Worm (Caenorhabditis elegans) whole organism, young adult: ENCODE measurements around the gene C55C3.7.

ENCODE experiments used
- F37B4.10 ChIP-seq: fragments of 200-800 bp; sonication (Bioruptor generic); IDR thresholded peaks from 2 replicates; pipeline ENCODE4 v1.3.6; 2022; ENCODE audit warnings: missing genetic modification characterization, missing compliant biosample characterization
- F39B2.1 ChIP-seq: fragments of 200-800 bp; sonication (Bioruptor generic); IDR thresholded peaks from 2 replicates; pipeline ENCODE4 v1.3.6; 2022; ENCODE audit warnings: missing genetic modification reagents, missing genetic modification characterization, missing compliant biosample characterization
- F52B5.7 ChIP-seq: sonication (generic microtip); optimal IDR thresholded peaks from 2 replicates; lab custom pipeline; 2016; ENCODE audit warnings: mild to moderate bottlenecking, missing genetic modification characterization, missing compliant biosample characterization
- K11D2.4 ChIP-seq: fragments of 200-800 bp; sonication (Bioruptor generic); IDR thresholded peaks from 2 replicates; pipeline ENCODE4 v1.3.6; 2022; ENCODE audit warnings: missing genetic modification reagents, missing genetic modification characterization, missing compliant biosample characterization
- T07F8.4 ChIP-seq: sonication (generic microtip); optimal IDR thresholded peaks from 2 replicates; lab custom pipeline; 2016; ENCODE audit warnings: mild to moderate bottlenecking, missing genetic modification characterization, moderate library complexity, missing compliant biosample characterization
- T26A5.8 ChIP-seq: sonication (generic microtip); optimal IDR thresholded peaks from 2 replicates; lab custom pipeline; 2016; ENCODE audit warnings: missing genetic modification characterization, missing compliant biosample characterization
- Y53F4B.3 ChIP-seq: fragments of 200-800 bp; sonication (Bioruptor generic); IDR thresholded peaks from 2 replicates; pipeline ENCODE4 v1.3.6; 2022; ENCODE audit warnings: missing genetic modification reagents, missing genetic modification characterization, missing compliant biosample characterization
- Y56A3A.18 ChIP-seq: fragments of 200-800 bp; sonication (Bioruptor generic); IDR thresholded peaks from 2 replicates; pipeline ENCODE4 v1.3.6; 2022; ENCODE audit warnings: missing genetic modification reagents, missing genetic modification characterization, missing compliant biosample characterization
- Y67H2A.10 ChIP-seq: fragments of 200-800 bp; sonication (Bioruptor generic); conservative IDR thresholded peaks from 2 replicates; pipeline ENCODE4 v1.3.6; 2022; ENCODE audit warnings: missing genetic modification reagents, missing genetic modification characterization, missing compliant biosample characterization
- akir-1 ChIP-seq: fragments of 200-800 bp; sonication (Bioruptor generic); optimal IDR thresholded peaks from 2 replicates; lab custom pipeline; 2018; ENCODE audit warnings: mild to moderate bottlenecking, missing genetic modification characterization, moderate library complexity, missing compliant biosample characterization
- ama-1 ChIP-seq, 3 experiments: fragments of 150-350 bp in 1 of 3; sonication (generic microtip) in 2 of 3; optimal IDR thresholded peaks; 2 replicates each; lab custom pipeline; 2014 to 2018; ENCODE audit warnings: missing biosample characterization in 2 of 3, missing genetic modification characterization in 2 of 3, missing genetic modification reagents in 2 of 3
- aptf-3 ChIP-seq: fragments of 200-800 bp; sonication (Bioruptor generic); IDR thresholded peaks from 2 replicates; pipeline ENCODE4 v1.3.6; 2022; ENCODE audit warnings: missing genetic modification characterization, missing compliant biosample characterization
- attf-6 ChIP-seq: fragments of 200-800 bp; sonication (Bioruptor generic); IDR thresholded peaks from 2 replicates; pipeline ENCODE4 v1.3.6; 2022; ENCODE audit warnings: missing genetic modification reagents, missing genetic modification characterization, missing compliant biosample characterization
- cebp-1 ChIP-seq, 2 experiments: fragments of 200-800 bp in 1 of 2; sonication (Bioruptor generic) in 1 of 2; sonication (generic microtip) in 1 of 2; IDR thresholded peaks in 1 of 2; optimal IDR thresholded peaks in 1 of 2; 2 replicates each; pipeline versions ENCODE4 v1.3.6 to Lab custom; 2017 to 2022; ENCODE audit warnings: missing compliant biosample characterization in 2 of 2, missing genetic modification characterization in 2 of 2, mild to moderate bottlenecking in 1 of 2, missing genetic modification reagents in 1 of 2, moderate library complexity in 1 of 2
- ceh-27 ChIP-seq: fragments of 200-800 bp; sonication (Bioruptor generic); optimal IDR thresholded peaks from 2 replicates; lab custom pipeline; 2018; ENCODE audit warnings: mild to moderate bottlenecking, missing genetic modification characterization, moderate library complexity, missing compliant biosample characterization
- ceh-58 ChIP-seq: fragments of 200-800 bp; sonication (Bioruptor generic); IDR thresholded peaks from 2 replicates; pipeline ENCODE4 v1.3.6; 2022; ENCODE audit warnings: missing genetic modification characterization, missing compliant biosample characterization
- chd-7 ChIP-seq: sonication (generic microtip); optimal IDR thresholded peaks from 2 replicates; lab custom pipeline; 2016; ENCODE audit warnings: mild to moderate bottlenecking, missing genetic modification characterization, moderate library complexity, missing compliant biosample characterization
- dpl-1 ChIP-seq: fragments of 150-350 bp; optimal IDR thresholded peaks from 2 replicates; lab custom pipeline; 2014; ENCODE audit warnings: missing biosample characterization, missing genetic modification reagents, missing genetic modification characterization
- egl-44 ChIP-seq: fragments of 200-800 bp; sonication (Bioruptor generic); IDR thresholded peaks from 2 replicates; pipeline ENCODE4 v1.3.6; 2022; ENCODE audit warnings: missing genetic modification reagents, missing genetic modification characterization, missing compliant biosample characterization
- ekl-4 ChIP-seq: fragments of 200-800 bp; sonication (Bioruptor generic); IDR thresholded peaks from 2 replicates; pipeline ENCODE4 v1.3.6; 2022; ENCODE audit warnings: missing genetic modification reagents, missing genetic modification characterization, missing compliant biosample characterization
- fkh-3 ChIP-seq: sonication (generic microtip); optimal IDR thresholded peaks from 2 replicates; lab custom pipeline; 2016; ENCODE audit warnings: mild to moderate bottlenecking, missing genetic modification characterization, missing compliant biosample characterization
- him-1 ChIP-seq: sonication (generic microtip); optimal IDR thresholded peaks from 2 replicates; lab custom pipeline; 2016; ENCODE audit warnings: missing genotype, missing genetic modification reagents, missing genetic modification characterization, missing compliant biosample characterization
- hlh-12 ChIP-seq: sonication (generic microtip); optimal IDR thresholded peaks from 2 replicates; lab custom pipeline; 2016; ENCODE audit warnings: missing genetic modification characterization, missing compliant biosample characterization
- hmg-1.2 ChIP-seq: fragments of 200-800 bp; sonication (Bioruptor generic); IDR thresholded peaks from 2 replicates; pipeline ENCODE4 v1.3.6; 2022; ENCODE audit warnings: missing genetic modification reagents, missing genetic modification characterization, missing compliant biosample characterization
- hmg-20 ChIP-seq: fragments of 200-800 bp; sonication (Bioruptor generic); IDR thresholded peaks from 2 replicates; pipeline ENCODE4 v1.3.6; 2022; ENCODE audit warnings: missing genetic modification reagents, missing genetic modification characterization, missing compliant biosample characterization
- lag-1 ChIP-seq: fragments of 200-800 bp; sonication (Bioruptor generic); IDR thresholded peaks from 2 replicates; pipeline ENCODE4 v1.3.6; 2022; ENCODE audit warnings: missing genetic modification reagents, missing genetic modification characterization, missing compliant biosample characterization
- lin-26 ChIP-seq: fragments of 200-800 bp; sonication (Bioruptor generic); IDR thresholded peaks from 2 replicates; pipeline ENCODE4 v1.3.6; 2022; ENCODE audit warnings: missing genetic modification reagents, missing genetic modification characterization, missing compliant biosample characterization
- lin-35 ChIP-seq, 3 experiments: fragments of 150-350 bp in 2 of 3; sonication (generic microtip) in 1 of 3; optimal IDR thresholded peaks; 2 replicates each; lab custom pipeline; 2014 to 2018; ENCODE audit warnings: missing biosample characterization in 3 of 3, missing genetic modification characterization in 3 of 3, missing genetic modification reagents in 3 of 3
- lin-54 ChIP-seq: fragments of 200-800 bp; sonication (Bioruptor generic); optimal IDR thresholded peaks from 2 replicates; lab custom pipeline; 2018; ENCODE audit warnings: mild to moderate bottlenecking, missing genetic modification characterization, missing compliant biosample characterization
- lsy-27 ChIP-seq: sonication (generic microtip); optimal IDR thresholded peaks from 2 replicates; lab custom pipeline; 2017; ENCODE audit warnings: missing genetic modification characterization, mild to moderate bottlenecking, missing compliant biosample characterization, antibody characterized with exemption, missing genotype, borderline replicate concordance; ENCODE audit not compliant: insufficient read depth
- madf-6 ChIP-seq: fragments of 200-800 bp; sonication (Bioruptor generic); IDR thresholded peaks from 2 replicates; pipeline ENCODE4 v1.3.6; 2022; ENCODE audit warnings: missing genetic modification reagents, missing genetic modification characterization, missing compliant biosample characterization
- madf-8 ChIP-seq: fragments of 200-800 bp; sonication (Bioruptor generic); conservative IDR thresholded peaks from 2 replicates; pipeline ENCODE4 v1.3.6; 2022; ENCODE audit warnings: missing genetic modification reagents, missing genetic modification characterization, missing compliant biosample characterization
- nfya-1 ChIP-seq: sonication (generic microtip); optimal IDR thresholded peaks from 2 replicates; lab custom pipeline; 2017; ENCODE audit warnings: antibody characterized with exemption, missing compliant biosample characterization, missing genetic modification characterization, borderline replicate concordance; ENCODE audit not compliant: insufficient read depth
- nfya-2 ChIP-seq: fragments of 200-800 bp; sonication (Bioruptor generic); IDR thresholded peaks from 2 replicates; pipeline ENCODE4 v1.3.6; 2022; ENCODE audit warnings: missing genetic modification reagents, missing genetic modification characterization, missing compliant biosample characterization
- nfyb-1 ChIP-seq: fragments of 200-800 bp; sonication (Bioruptor generic); IDR thresholded peaks from 2 replicates; pipeline ENCODE4 v1.3.6; 2022; ENCODE audit warnings: missing genetic modification reagents, missing genetic modification characterization, missing compliant biosample characterization
- nhr-27 ChIP-seq: fragments of 200-800 bp; sonication (Bioruptor generic); optimal IDR thresholded peaks from 2 replicates; lab custom pipeline; 2018; ENCODE audit warnings: mild to moderate bottlenecking, missing genetic modification characterization, moderate library complexity, missing compliant biosample characterization
- nhr-80 ChIP-seq: sonication (generic microtip); optimal IDR thresholded peaks from 2 replicates; lab custom pipeline; 2016; ENCODE audit warnings: missing genetic modification characterization, missing compliant biosample characterization
- nhr-90 ChIP-seq: sonication (generic microtip); optimal IDR thresholded peaks from 2 replicates; lab custom pipeline; 2016; ENCODE audit warnings: missing genotype, mild to moderate bottlenecking, missing genetic modification characterization, missing compliant biosample characterization
- sdz-38 ChIP-seq: sonication (generic microtip); optimal IDR thresholded peaks from 2 replicates; lab custom pipeline; 2016; ENCODE audit warnings: missing genotype, missing genetic modification characterization, missing compliant biosample characterization
- snpc-1.3 ChIP-seq: sonication (generic microtip); optimal IDR thresholded peaks from 2 replicates; lab custom pipeline; 2017; ENCODE audit warnings: missing genetic modification characterization, mild to moderate bottlenecking, missing compliant biosample characterization, antibody characterized with exemption, moderate library complexity, missing genotype, missing genetic modification reagents; ENCODE audit not compliant: insufficient read depth
- snpc-4 ChIP-seq, 5 experiments: fragments of 150-350 bp in 1 of 5; sonication (generic microtip) in 4 of 5; optimal IDR thresholded peaks; 2 replicates each; lab custom pipeline; 2014 to 2018; ENCODE audit warnings: missing genetic modification characterization in 5 of 5, missing biosample characterization in 3 of 5, antibody characterized with exemption in 2 of 5, mild to moderate bottlenecking in 2 of 5, missing compliant biosample characterization in 2 of 5, missing genotype in 2 of 5, moderate library complexity in 2 of 5, missing genetic modification reagents in 1 of 5
- tbp1 ChIP-seq: fragments of 200-800 bp; sonication (Bioruptor generic); optimal IDR thresholded peaks from 2 replicates; lab custom pipeline; 2018; ENCODE audit warnings: mild to moderate bottlenecking, missing genetic modification characterization, missing compliant biosample characterization
- zim-3 ChIP-seq: sonication (generic microtip); optimal IDR thresholded peaks from 2 replicates; lab custom pipeline; 2017; ENCODE audit warnings: mild to moderate bottlenecking, missing genetic modification characterization, moderate library complexity, missing compliant biosample characterization
- ztf-22 ChIP-seq: fragments of 200-800 bp; sonication (Bioruptor generic); optimal IDR thresholded peaks from 2 replicates; lab custom pipeline; 2018; ENCODE audit warnings: mild to moderate bottlenecking, missing genetic modification characterization, moderate library complexity, missing compliant biosample characterization
- ztf-25 ChIP-seq: fragments of 200-800 bp; sonication (Bioruptor generic); IDR thresholded peaks from 2 replicates; pipeline ENCODE4 v1.3.6; 2022; ENCODE audit warnings: missing genetic modification reagents, missing genetic modification characterization, missing compliant biosample characterization
- ztf-26 ChIP-seq: sonication (generic microtip); optimal IDR thresholded peaks from 2 replicates; lab custom pipeline; 2017; ENCODE audit warnings: missing genetic modification characterization, missing compliant biosample characterization
- ztf-28 ChIP-seq: fragments of 200-800 bp; sonication (Bioruptor generic); IDR thresholded peaks from 2 replicates; pipeline ENCODE4 v1.3.6; 2022; ENCODE audit warnings: missing genetic modification reagents, missing genetic modification characterization, missing compliant biosample characterization
- ztf-6 ChIP-seq: fragments of 200-800 bp; sonication (Bioruptor generic); IDR thresholded peaks from 2 replicates; pipeline ENCODE4 v1.3.6; 2022; ENCODE audit warnings: missing genetic modification reagents, missing genetic modification characterization, missing compliant biosample characterization

The C55C3.7 gene

ce11 chrIV:5655966-5656389, 26.5 kb downstream of the C55C3.7 start (continued):
- TF ChIP-seq nfya-1 (tag; lab: Kevin White, UChicago) (no peak), snpc-4 (GFP tag; optimal IDR thresholded peaks at IDR 0.05; lab: Kevin White, UChicago) (no peak), snpc-4 (tag; optimal IDR thresholded peaks at IDR 0.05; lab: Kevin White, UChicago) (no peak), nfyb-1 (GFP tag; lab: Robert Waterston, UW) (peak; percentile 59; the same call in 1 of the 2 replicates), Y67H2A.10 (no peak), snpc-1.3 (no peak), ztf-22 (GFP tag; lab: Kevin White, UChicago) (no peak), ceh-58 (GFP tag; lab: Robert Waterston, UW) (no peak), tbp1 (GFP tag; lab: Kevin White, UChicago) (peak; percentile 19), ama-1 (optimal IDR thresholded peaks at IDR 0.05; lab: Kevin White, UChicago) (peak; percentile 60), ama-1 (GFP tag; optimal IDR thresholded peaks at IDR 0.05; lab: Kevin White, UChicago) (no peak), ztf-6 (GFP tag; lab: Robert Waterston, UW) (no peak), hlh-12 (tag; lab: Kevin White, UChicago) (no peak), nhr-27 (tag; lab: Kevin White, UChicago) (no peak), lin-54 (GFP tag; lab: Kevin White, UChicago) (peak; percentile 71), sdz-38 (tag; lab: Kevin White, UChicago) (no peak), cebp-1 (GFP tag; IDR thresholded peaks at IDR 0.05; lab: Robert Waterston, UW) (peak; percentile 85), cebp-1 (tag; optimal IDR thresholded peaks at IDR 0.05; lab: Kevin White, UChicago) (peak; percentile 94), ztf-26 (tag; lab: Kevin White, UChicago) (peak; percentile 68), attf-6 (no peak), F52B5.7 (tag; lab: Kevin White, UChicago) (no peak), T07F8.4 (tag; lab: Kevin White, UChicago) (no peak), T26A5.8 (tag; lab: Kevin White, UChicago) (no peak), him-1 (no peak), akir-1 (GFP tag; lab: Kevin White, UChicago) (no peak), F37B4.10 (GFP tag; lab: Robert Waterston, UW) (no peak), nhr-90 (tag; lab: Kevin White, UChicago) (peak; percentile 23), lin-26 (GFP tag; lab: Robert Waterston, UW) (0 out of 2 replicates have a peak, but pooled peaks have one; percentile 53), K11D2.4 (GFP tag; lab: Robert Waterston, UW) (peak; percentile 48; the same call in 1 of the 2 replicates), hmg-20 (GFP tag; lab: Robert Waterston, UW) (no peak), ceh-27 (GFP tag; lab: Kevin White, UChicago) (no peak), lin-35 (GFP tag; optimal IDR thresholded peaks at IDR 0.05; lab: Kevin White, UChicago) (no peak), zim-3 (tag; lab: Kevin White, UChicago) (no peak), madf-8 (GFP tag; lab: Robert Waterston, UW) (no peak)

- TF ChIP-seq F39B2.1 = no peak
- TF ChIP-seq hmg-1.2 = no peak
- no peak for TF ChIP-seq madf-6 (GFP tag; lab: Robert Waterston, UW)
- TF ChIP-seq lsy-27 (tag; lab: Kevin White, UChicago) = no peak
- TF ChIP-seq fkh-3 (tag; lab: Kevin White, UChicago) = no peak
- TF ChIP-seq ztf-28 (GFP tag; lab: Robert Waterston, UW) = no peak
- TF ChIP-seq nhr-80 = no peak
- no peak for TF ChIP-seq nfya-2 (GFP tag; lab: Robert Waterston, UW)
- TF ChIP-seq dpl-1 (GFP tag; lab: Kevin White, UChicago) = no peak
- TF ChIP-seq egl-44 (GFP tag; lab: Robert Waterston, UW) = no peak
- TF ChIP-seq ztf-25 = no peak
- TF ChIP-seq chd-7 (tag; lab: Kevin White, UChicago) = no peak
- TF ChIP-seq lag-1 (GFP tag; lab: Robert Waterston, UW) = no peak
- TF ChIP-seq Y56A3A.18 (GFP tag; lab: Robert Waterston, UW) = no peak
- TF ChIP-seq ekl-4 (GFP tag; lab: Robert Waterston, UW) = no peak
- no peak for TF ChIP-seq T07F8.4 (tag; lab: Kevin White, UChicago)
- no peak for TF ChIP-seq Y53F4B.3
- TF ChIP-seq aptf-3 (GFP tag; lab: Robert Waterston, UW) = no peak
Observed at ce11 chrIV:5654693-5655092, 27.8 kb downstream of the C55C3.7 start.
